Fruit fly (Drosophila melanogaster) Kc167 (cell line): ENCODE measurements around the gene CG8492.

Experiments
- h ChIP-seq: fragments of >200 bp; optimal IDR thresholded peaks from 3 replicates; lab custom pipeline; 2018; ENCODE audit warnings: missing external identifiers
- ttk ChIP-seq: sonication (Bioruptor generic); optimal IDR thresholded peaks from 2 replicates; lab custom pipeline; 2017; ENCODE audit warnings: missing external identifiers

DNA sequence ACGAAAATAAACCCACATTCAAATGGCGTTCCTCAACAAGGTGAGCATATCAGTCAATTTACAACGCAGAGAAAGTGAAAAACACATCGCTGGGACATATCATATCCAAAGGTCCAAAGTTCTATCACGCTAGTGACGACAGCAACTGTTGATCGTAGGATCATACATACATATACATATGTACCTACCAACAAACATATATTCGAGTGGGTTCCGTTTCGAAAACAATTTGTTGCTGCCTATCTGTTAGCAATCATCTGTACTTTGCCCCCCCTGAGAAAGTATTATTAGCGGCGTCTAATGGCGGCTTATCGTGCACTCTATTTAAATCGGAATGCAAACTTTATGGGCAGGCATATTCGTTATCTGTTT, 12.6 kb downstream of the CG8492 start:
- TF ChIP-seq h (no peak), ttk (lab: Kevin White, UChicago) (no peak)
